Fruit fly (Drosophila melanogaster): ENCODE data around the gene CG13116.

DNA sequence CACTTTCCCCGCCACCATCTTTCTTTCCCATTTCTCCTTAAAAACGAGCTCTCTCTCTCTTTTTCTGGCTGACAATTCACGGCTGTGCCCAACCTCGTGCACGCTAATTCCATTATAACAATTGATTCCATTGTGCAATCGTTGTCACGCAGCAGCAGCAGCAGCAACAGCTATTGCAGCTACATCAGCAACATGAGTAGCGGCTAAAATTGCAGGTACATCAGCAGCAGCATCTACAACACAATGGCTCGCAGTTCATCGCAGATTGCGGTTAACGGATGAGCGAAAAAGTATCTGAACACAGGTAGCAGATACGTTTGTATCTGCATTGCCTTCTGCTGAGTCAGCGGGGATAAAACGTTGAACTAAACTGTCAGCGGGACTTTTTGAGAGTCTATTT lies 24.4 kb upstream of the CG13116 start:
- no peak for TF ChIP-seq CTCF (optimal IDR thresholded peaks at IDR 0.05)
- no peak for TF ChIP-seq CG8478 (optimal IDR thresholded peaks at IDR 0.05)

Measured in S2 (cell line).